Worm (Caenorhabditis elegans) whole organism, young adult: ENCODE data around the gene ttr-19.

Source experiments
- B0019.2 ChIP-seq: fragments of 200-800 bp; sonication (Bioruptor generic); conservative IDR thresholded peaks from 2 replicates; pipeline ENCODE4 v1.3.6; 2022; ENCODE audit warnings: missing genetic modification reagents, missing genetic modification characterization, missing compliant biosample characterization
- C17E4.6 ChIP-seq: fragments of 200-800 bp; sonication (Bioruptor generic); IDR thresholded peaks from 2 replicates; pipeline ENCODE4 v1.3.6; 2022; ENCODE audit warnings: missing genetic modification reagents, missing genetic modification characterization, missing compliant biosample characterization
- D2030.7 ChIP-seq: fragments of 200-800 bp; sonication (Bioruptor generic); IDR thresholded peaks from 2 replicates; pipeline ENCODE4 v1.3.6; 2022; ENCODE audit warnings: missing genetic modification reagents, missing genetic modification characterization, missing compliant biosample characterization
- F10E7.11 ChIP-seq: sonication (generic microtip); optimal IDR thresholded peaks from 2 replicates; lab custom pipeline; 2017; ENCODE audit warnings: mild to moderate bottlenecking, missing genetic modification characterization, moderate library complexity, missing compliant biosample characterization
- F23B12.7 ChIP-seq: sonication (generic microtip); optimal IDR thresholded peaks from 2 replicates; lab custom pipeline; 2017; ENCODE audit warnings: missing genetic modification characterization, mild to moderate bottlenecking, missing compliant biosample characterization, antibody characterized with exemption, moderate library complexity; ENCODE audit not compliant: insufficient read depth
- F49E8.2 ChIP-seq: sonication (generic microtip); optimal IDR thresholded peaks from 3 replicates; lab custom pipeline; 2017; ENCODE audit warnings: missing genetic modification characterization, mild to moderate bottlenecking, missing compliant biosample characterization, antibody characterized with exemption, moderate library complexity; ENCODE audit not compliant: insufficient read depth
- F55B11.4 ChIP-seq: sonication (generic microtip); optimal IDR thresholded peaks from 2 replicates; lab custom pipeline; 2016; ENCODE audit warnings: missing compliant biosample characterization, missing genetic modification characterization, borderline replicate concordance; ENCODE audit not compliant: insufficient read depth
- F57C9.4 ChIP-seq: sonication (generic microtip); optimal IDR thresholded peaks from 2 replicates; lab custom pipeline; 2017; ENCODE audit warnings: mild to moderate bottlenecking, missing genetic modification characterization, missing compliant biosample characterization
- T07F8.4 ChIP-seq: sonication (generic microtip); optimal IDR thresholded peaks from 2 replicates; lab custom pipeline; 2016; ENCODE audit warnings: mild to moderate bottlenecking, missing genetic modification characterization, moderate library complexity, missing compliant biosample characterization
- Y53F4B.3 ChIP-seq: fragments of 200-800 bp; sonication (Bioruptor generic); IDR thresholded peaks from 2 replicates; pipeline ENCODE4 v1.3.6; 2022; ENCODE audit warnings: missing genetic modification reagents, missing genetic modification characterization, missing compliant biosample characterization
- Y67H2A.10 ChIP-seq: fragments of 200-800 bp; sonication (Bioruptor generic); conservative IDR thresholded peaks from 2 replicates; pipeline ENCODE4 v1.3.6; 2022; ENCODE audit warnings: missing genetic modification reagents, missing genetic modification characterization, missing compliant biosample characterization
- ZK185.1 ChIP-seq: sonication (generic microtip); optimal IDR thresholded peaks from 2 replicates; lab custom pipeline; 2016; ENCODE audit warnings: mild to moderate bottlenecking, missing genetic modification characterization, missing compliant biosample characterization; ENCODE audit not compliant: poor library complexity, severe bottlenecking
- aptf-2 ChIP-seq: fragments of 200-800 bp; sonication (Bioruptor generic); conservative IDR thresholded peaks from 2 replicates; pipeline ENCODE4 v1.3.6; 2022; ENCODE audit warnings: missing genetic modification reagents, missing genetic modification characterization, missing compliant biosample characterization
- attf-6 ChIP-seq: fragments of 200-800 bp; sonication (Bioruptor generic); IDR thresholded peaks from 2 replicates; pipeline ENCODE4 v1.3.6; 2022; ENCODE audit warnings: missing genetic modification reagents, missing genetic modification characterization, missing compliant biosample characterization
- die-1 ChIP-seq: sonication (generic microtip); optimal IDR thresholded peaks from 2 replicates; lab custom pipeline; 2016; ENCODE audit warnings: missing genotype, mild to moderate bottlenecking, missing genetic modification characterization, missing compliant biosample characterization
- dpl-1 ChIP-seq: fragments of 150-350 bp; optimal IDR thresholded peaks from 2 replicates; lab custom pipeline; 2014; ENCODE audit warnings: missing biosample characterization, missing genetic modification reagents, missing genetic modification characterization
- hlh-26 ChIP-seq: fragments of 200-800 bp; sonication (Bioruptor generic); conservative IDR thresholded peaks from 2 replicates; pipeline ENCODE4 v1.3.6; 2022; ENCODE audit warnings: missing genetic modification reagents, missing genetic modification characterization, missing compliant biosample characterization
- lag-1 ChIP-seq: fragments of 200-800 bp; sonication (Bioruptor generic); IDR thresholded peaks from 2 replicates; pipeline ENCODE4 v1.3.6; 2022; ENCODE audit warnings: missing genetic modification reagents, missing genetic modification characterization, missing compliant biosample characterization
- lin-35 ChIP-seq, 3 experiments: fragments of 150-350 bp in 2 of 3; sonication (generic microtip) in 1 of 3; optimal IDR thresholded peaks; 2 replicates each; lab custom pipeline; 2014 to 2018; ENCODE audit warnings: missing biosample characterization in 3 of 3, missing genetic modification characterization in 3 of 3, missing genetic modification reagents in 3 of 3
- madf-6 ChIP-seq: fragments of 200-800 bp; sonication (Bioruptor generic); IDR thresholded peaks from 2 replicates; pipeline ENCODE4 v1.3.6; 2022; ENCODE audit warnings: missing genetic modification reagents, missing genetic modification characterization, missing compliant biosample characterization
- mcd-1 ChIP-seq: fragments of 200-800 bp; sonication (Bioruptor generic); IDR thresholded peaks from 2 replicates; pipeline ENCODE4 v1.3.6; 2022; ENCODE audit warnings: missing genetic modification reagents, missing genetic modification characterization, missing compliant biosample characterization
- mes-4 ChIP-seq: sonication (generic microtip); optimal IDR thresholded peaks from 2 replicates; lab custom pipeline; 2016; ENCODE audit warnings: missing genotype, missing genetic modification characterization, missing compliant biosample characterization
- mxl-1 ChIP-seq: sonication (generic microtip); optimal IDR thresholded peaks from 2 replicates; lab custom pipeline; 2016; ENCODE audit warnings: missing genetic modification characterization, missing compliant biosample characterization
- nfya-2 ChIP-seq: fragments of 200-800 bp; sonication (Bioruptor generic); IDR thresholded peaks from 2 replicates; pipeline ENCODE4 v1.3.6; 2022; ENCODE audit warnings: missing genetic modification reagents, missing genetic modification characterization, missing compliant biosample characterization
- nfyb-1 ChIP-seq: fragments of 200-800 bp; sonication (Bioruptor generic); IDR thresholded peaks from 2 replicates; pipeline ENCODE4 v1.3.6; 2022; ENCODE audit warnings: missing genetic modification reagents, missing genetic modification characterization, missing compliant biosample characterization
- sdz-38 ChIP-seq: sonication (generic microtip); optimal IDR thresholded peaks from 2 replicates; lab custom pipeline; 2016; ENCODE audit warnings: missing genotype, missing genetic modification characterization, missing compliant biosample characterization
- sea-2 ChIP-seq: fragments of 200-800 bp; sonication (Bioruptor generic); IDR thresholded peaks from 2 replicates; pipeline ENCODE4 v1.3.6; 2022; ENCODE audit warnings: missing genetic modification characterization, missing compliant biosample characterization
- unc-62 ChIP-seq: fragments of 150-350 bp; optimal IDR thresholded peaks from 2 replicates; lab custom pipeline; 2014; ENCODE audit warnings: missing biosample characterization, missing genetic modification reagents, missing genetic modification characterization
- xnd-1 ChIP-seq: sonication (generic microtip); optimal IDR thresholded peaks from 2 replicates; lab custom pipeline; 2016; ENCODE audit warnings: missing genotype, missing genetic modification reagents, missing genetic modification characterization, missing compliant biosample characterization
- zfh-2 ChIP-seq: fragments of 200-800 bp; sonication (Bioruptor generic); conservative IDR thresholded peaks from 2 replicates; pipeline ENCODE4 v1.3.6; 2022; ENCODE audit warnings: missing genetic modification reagents, missing genetic modification characterization, missing compliant biosample characterization
- ztf-22 ChIP-seq: fragments of 200-800 bp; sonication (Bioruptor generic); optimal IDR thresholded peaks from 2 replicates; lab custom pipeline; 2018; ENCODE audit warnings: mild to moderate bottlenecking, missing genetic modification characterization, moderate library complexity, missing compliant biosample characterization
- ztf-25 ChIP-seq: fragments of 200-800 bp; sonication (Bioruptor generic); IDR thresholded peaks from 2 replicates; pipeline ENCODE4 v1.3.6; 2022; ENCODE audit warnings: missing genetic modification reagents, missing genetic modification characterization, missing compliant biosample characterization
- ztf-3 ChIP-seq: fragments of 200-800 bp; sonication (Bioruptor generic); optimal IDR thresholded peaks from 2 replicates; lab custom pipeline; 2018; ENCODE audit warnings: mild to moderate bottlenecking, missing genetic modification characterization, missing compliant biosample characterization

Gene ttr-19

DNA sequence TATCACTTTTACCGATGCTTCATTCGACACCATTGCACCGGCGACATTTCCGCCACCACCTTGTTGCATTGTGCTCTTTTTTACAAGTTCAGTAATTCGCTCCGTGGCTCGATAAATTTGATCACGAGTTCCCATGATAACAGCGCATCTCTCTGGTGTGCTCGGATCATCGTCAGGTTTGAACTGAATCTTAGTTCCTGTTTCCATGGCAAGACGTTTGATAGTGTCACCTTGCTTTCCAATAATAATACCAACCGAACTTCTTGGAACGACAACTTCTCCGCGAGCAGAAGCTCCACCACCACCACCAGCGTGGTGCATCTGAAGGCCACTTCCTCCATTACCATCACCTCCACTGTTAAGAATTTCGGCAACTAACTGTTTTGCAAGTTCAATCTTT is 9.9 kb upstream of the ttr-19 start:
- TF ChIP-seq lin-35 (GFP tag; optimal IDR thresholded peaks at IDR 0.05; lab: Kevin White, UChicago) (no peak), ztf-3 (GFP tag; lab: Kevin White, UChicago) (no peak), unc-62 (GFP tag; lab: Kevin White, UChicago) (no peak)

DNA sequence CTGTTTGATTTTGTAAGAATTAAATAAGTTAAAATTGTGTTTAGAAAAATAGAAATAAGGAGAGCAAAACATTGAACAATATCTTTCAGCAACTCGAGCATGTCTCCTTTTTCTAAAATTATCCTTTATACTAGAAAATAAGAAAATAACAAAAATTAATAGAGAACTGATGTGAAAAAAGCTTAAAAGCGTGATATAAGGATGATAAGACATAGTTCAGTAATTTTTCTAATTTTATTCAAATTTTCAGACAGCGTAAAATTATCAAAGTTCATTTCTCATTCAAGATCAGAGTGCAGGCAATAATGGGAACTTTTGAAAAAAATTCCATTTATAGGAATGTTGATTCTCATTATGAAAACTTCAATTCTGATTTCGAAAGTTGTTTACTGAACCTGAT is 6.1 kb upstream of the ttr-19 start, which contains the start of gene str-182:
Gene str-182, minus strand, starts transcription at position 101 of the 400 bp plus-strand sequence.
- no peak for TF ChIP-seq zfh-2 (GFP tag; lab: Robert Waterston, UW)
- TF ChIP-seq nfyb-1 = no peak
- no peak for TF ChIP-seq ztf-25
- TF ChIP-seq F23B12.7 = no peak
- TF ChIP-seq mcd-1 (GFP tag; lab: Robert Waterston, UW) = no peak
- no peak for TF ChIP-seq madf-6 (GFP tag; lab: Robert Waterston, UW)
- no peak for TF ChIP-seq ztf-22 (GFP tag; lab: Kevin White, UChicago)
- no peak for TF ChIP-seq xnd-1
- no peak for TF ChIP-seq D2030.7 (GFP tag; lab: Robert Waterston, UW)
- TF ChIP-seq sdz-38 (tag; lab: Kevin White, UChicago) = no peak
- no peak for TF ChIP-seq Y53F4B.3 (GFP tag; lab: Robert Waterston, UW)
- no peak for TF ChIP-seq F55B11.4 (tag; lab: Kevin White, UChicago)

DNA sequence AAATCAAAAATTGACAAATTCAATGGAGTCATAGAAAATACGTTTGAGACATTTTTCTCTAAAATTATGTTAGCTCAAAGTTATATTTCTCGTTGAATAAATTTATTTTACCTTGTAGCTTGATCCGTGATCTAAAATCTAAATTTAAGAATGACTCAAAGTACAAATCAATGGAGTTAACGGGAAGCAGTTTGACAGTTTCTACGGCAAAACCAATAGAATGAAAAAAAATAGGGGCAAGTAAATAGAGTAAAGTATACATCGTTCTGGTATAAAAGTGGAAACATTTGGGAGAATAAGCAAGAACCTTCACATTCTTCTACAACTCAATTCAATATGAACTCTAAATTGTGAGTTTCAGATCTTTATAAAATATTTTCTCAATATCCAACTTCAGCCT is 3.7 kb upstream of the ttr-19 start, which contains the start of gene fipr-6:
Gene fipr-6, plus strand, starts transcription at position 301 of the 400 bp plus-strand sequence.
- TF ChIP-seq hlh-26 (GFP tag; lab: Robert Waterston, UW) (no peak), F10E7.11 (no peak), aptf-2 (no peak), Y67H2A.10 (GFP tag; lab: Robert Waterston, UW) (no peak), dpl-1 (GFP tag; lab: Kevin White, UChicago) (no peak), nfya-2 (GFP tag; lab: Robert Waterston, UW) (no peak), mxl-1 (tag; lab: Kevin White, UChicago) (no peak), B0019.2 (GFP tag; lab: Robert Waterston, UW) (no peak)
- TF ChIP-seq, all 124 proteins: peak for 0

DNA sequence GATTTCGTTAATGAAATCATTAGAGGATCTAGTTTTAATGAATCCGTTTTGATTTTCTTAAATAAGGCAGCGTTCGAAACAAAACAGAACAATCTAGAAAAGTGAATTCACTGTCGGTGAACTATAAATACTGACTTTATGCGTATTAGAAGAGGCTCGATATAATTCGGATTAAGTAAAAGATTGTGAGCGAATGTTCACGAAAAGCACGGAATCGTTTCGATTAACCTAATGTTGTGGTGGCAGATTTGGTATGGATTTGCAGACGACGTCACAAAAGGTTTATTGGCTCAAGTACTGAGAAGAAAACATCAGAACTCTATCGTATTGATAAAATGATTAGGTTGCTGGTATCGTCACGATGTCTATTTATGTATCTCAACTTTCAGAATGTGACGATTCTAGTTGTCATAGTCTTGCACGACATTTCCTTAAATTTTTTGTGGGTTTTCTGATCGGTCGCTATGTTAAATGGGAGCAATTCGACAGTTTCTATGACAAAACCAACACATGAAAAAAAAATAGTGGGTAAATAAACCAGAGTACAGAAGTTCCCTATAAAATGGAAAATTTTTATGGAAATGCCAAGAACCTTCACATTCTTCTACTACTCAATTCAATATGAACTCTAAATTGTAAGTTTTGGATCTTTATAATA is 2.1 kb upstream of the ttr-19 start, which contains the start of the genes pyt-1 and fipr-7:
Gene pyt-1, minus strand, starts transcription at position 101 of the 658 bp plus-strand sequence.
Gene fipr-7, plus strand, starts transcription at position 608 of the 658 bp plus-strand sequence.
- TF ChIP-seq sea-2 (no peak), C17E4.6 (GFP tag; lab: Robert Waterston, UW) (no peak), die-1 (tag; lab: Kevin White, UChicago) (no peak), nfyb-1 (no peak), T07F8.4 (tag; lab: Kevin White, UChicago) (no peak), F57C9.4 (tag; lab: Kevin White, UChicago) (no peak), ZK185.1 (tag; lab: Kevin White, UChicago) (no peak), F49E8.2 (tag; lab: Kevin White, UChicago) (no peak), mes-4 (tag; lab: Kevin White, UChicago) (no peak), attf-6 (GFP tag; lab: Robert Waterston, UW) (no peak), lag-1 (no peak)
